Worm (Caenorhabditis elegans) whole organism, mixed stage, embryonic: ENCODE data around the gene nspb-6.

ENCODE experiments used
- ces-1 ChIP-seq: fragments of 150-350 bp; optimal IDR thresholded peaks from 2 replicates; lab custom pipeline; 2014; ENCODE audit warnings: missing biosample characterization, missing genetic modification reagents, missing genetic modification characterization
- elt-1 ChIP-seq: sonication (generic microtip); optimal IDR thresholded peaks from 2 replicates; lab custom pipeline; 2017; ENCODE audit warnings: missing genetic modification characterization, mild to moderate bottlenecking, missing compliant biosample characterization, antibody characterized with exemption, moderate library complexity, borderline replicate concordance; ENCODE audit not compliant: insufficient read depth
- elt-3 ChIP-seq: fragments of 150-350 bp; optimal IDR thresholded peaks from 2 replicates; lab custom pipeline; 2014; ENCODE audit warnings: missing biosample characterization, missing genetic modification characterization
- hlh-1 ChIP-seq: fragments of 150-350 bp; optimal IDR thresholded peaks from 2 replicates; lab custom pipeline; 2014; ENCODE audit warnings: missing biosample characterization, missing genetic modification reagents, missing genetic modification characterization
- lin-13 ChIP-seq: fragments of 150-350 bp; optimal IDR thresholded peaks from 2 replicates; lab custom pipeline; 2014; ENCODE audit warnings: missing biosample characterization, missing genetic modification characterization
- lsy-2 ChIP-seq: fragments of 150-350 bp; optimal IDR thresholded peaks from 2 replicates; lab custom pipeline; 2014; ENCODE audit warnings: missing biosample characterization, missing genetic modification characterization
- nhr-237 ChIP-seq: fragments of 150-350 bp; optimal IDR thresholded peaks from 2 replicates; lab custom pipeline; 2014; ENCODE audit warnings: missing biosample characterization, missing genetic modification characterization
- nhr-76 ChIP-seq: sonication (generic microtip); optimal IDR thresholded peaks from 2 replicates; lab custom pipeline; 2017; ENCODE audit warnings: missing biosample characterization, missing genetic modification characterization
- snpc-4 ChIP-seq: fragments of 150-350 bp; optimal IDR thresholded peaks from 2 replicates; lab custom pipeline; 2014; ENCODE audit warnings: missing biosample characterization, missing genetic modification characterization
- sptf-1 ChIP-seq: sonication (generic microtip); optimal IDR thresholded peaks from 2 replicates; lab custom pipeline; 2017; ENCODE audit warnings: mild to moderate bottlenecking, missing genetic modification characterization, moderate library complexity, missing compliant biosample characterization
- unc-39 ChIP-seq: fragments of 150-350 bp; optimal IDR thresholded peaks from 2 replicates; lab custom pipeline; 2014; ENCODE audit warnings: missing biosample characterization, missing genetic modification characterization
- unc-62 ChIP-seq: fragments of 150-350 bp; optimal IDR thresholded peaks from 2 replicates; lab custom pipeline; 2014; ENCODE audit warnings: missing biosample characterization, missing genetic modification reagents, missing genetic modification characterization
- ztf-11 ChIP-seq: fragments of 150-350 bp; optimal IDR thresholded peaks from 2 replicates; lab custom pipeline; 2014; ENCODE audit warnings: missing biosample characterization, missing genetic modification characterization

ce11 chrIV:5895190-5895589 is at the start of gene nspb-6:
- TF ChIP-seq unc-62 (GFP tag; lab: Kevin White, UChicago) (no peak), nhr-76 (tag; lab: Kevin White, UChicago) (no peak), unc-39 (no peak), elt-3 (tag; lab: Kevin White, UChicago) (no peak), ces-1 (no peak), snpc-4 (no peak), elt-1 (tag; lab: Kevin White, UChicago) (no peak), nhr-237 (tag; lab: Kevin White, UChicago) (no peak), lin-13 (tag; lab: Kevin White, UChicago) (no peak), ztf-11 (tag; lab: Kevin White, UChicago) (no peak), sptf-1 (tag; lab: Kevin White, UChicago) (no peak), lsy-2 (tag; lab: Kevin White, UChicago) (no peak), hlh-1 (no peak)
